Worm (Caenorhabditis elegans) whole organism, early embryonic: ENCODE results near the gene T24B8.4.

Experiments used
- B0310.2 ChIP-seq: sonication (generic microtip); optimal IDR thresholded peaks from 2 replicates; lab custom pipeline; 2016; ENCODE audit warnings: mild to moderate bottlenecking, missing genetic modification characterization, missing compliant biosample characterization
- ama-1 ChIP-seq: fragments of 150-350 bp; optimal IDR thresholded peaks from 2 replicates; lab custom pipeline; 2014
- hnd-1 ChIP-seq: sonication (generic microtip); optimal IDR thresholded peaks from 2 replicates; lab custom pipeline; 2016; ENCODE audit warnings: missing genetic modification characterization, missing compliant biosample characterization
- sea-1 ChIP-seq: fragments of 200-800 bp; sonication (Bioruptor generic); conservative IDR thresholded peaks from 2 replicates; pipeline ENCODE4 v1.3.6; 2022; ENCODE audit warnings: missing genetic modification characterization, missing compliant biosample characterization

DNA sequence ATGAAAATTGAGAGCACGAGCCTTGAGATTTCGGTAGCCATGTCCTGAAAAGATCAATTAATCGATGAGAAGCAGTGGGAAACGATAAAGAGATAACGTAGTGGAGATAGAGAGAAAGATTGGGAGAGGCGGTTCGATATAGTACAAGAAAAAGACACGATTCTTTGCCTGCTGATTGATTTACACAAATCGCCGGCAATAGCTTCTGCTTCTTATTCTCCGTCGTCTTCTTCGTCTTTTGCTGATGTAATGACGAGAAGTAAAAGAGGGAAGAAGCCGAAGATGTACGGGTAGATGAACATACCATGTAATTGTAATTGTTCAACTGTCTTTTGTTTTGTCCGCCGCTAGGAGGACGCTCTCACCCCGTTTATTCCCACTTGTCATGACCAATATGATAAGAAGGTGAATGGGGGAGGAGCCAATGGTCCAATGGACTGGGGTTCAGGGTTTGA lies 41.4 kb downstream of the T24B8.4 start, which contains the start of gene F37B12.1:
- no peak for TF ChIP-seq ama-1 (lab: Kevin White, UChicago)
- no peak for TF ChIP-seq hnd-1 (tag; lab: Kevin White, UChicago)
- TF ChIP-seq B0310.2 (tag; lab: Kevin White, UChicago), result no peak
- TF ChIP-seq sea-1 (GFP tag; lab: Robert Waterston, UW), result no peak
